Worm (Caenorhabditis elegans): ENCODE measurements around the gene srx-47.

DNA sequence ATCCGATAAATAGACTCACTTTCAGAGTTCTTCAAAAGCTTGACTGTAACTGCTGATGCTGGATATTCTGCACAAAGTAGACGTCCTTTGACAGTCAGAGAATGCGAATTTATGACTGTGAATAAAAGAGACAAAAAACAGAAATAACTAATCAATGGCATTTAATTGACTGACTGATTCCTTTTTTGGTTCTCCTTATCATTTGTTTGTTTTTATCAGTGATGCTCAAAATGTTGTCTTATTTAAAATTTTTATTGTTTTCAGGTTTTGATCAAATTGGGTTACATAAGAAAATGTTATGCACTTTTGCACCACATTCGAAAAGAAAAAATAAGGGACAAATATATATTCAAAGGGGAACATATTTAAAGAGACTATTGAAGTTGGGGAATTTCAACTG, 6.6 kb downstream of the srx-47 start, which contains the start of gene ttr-49:
- TF ChIP-seq him-1 (tag; optimal IDR thresholded peaks at IDR 0.05) (no peak), W03F9.2 (tag; optimal IDR thresholded peaks at IDR 0.05) (no peak)
